Worm (Caenorhabditis elegans): ENCODE measurements around the gene ergi-3.

ergi-3 gene

ce11 chrX:15607498-15608019 lies 9.0 kb downstream of the ergi-3 start, which contains the start of gene nipi-3 (continued):
- TF ChIP-seq mef-2 (tag; optimal IDR thresholded peaks at IDR 0.05) (peak; percentile 62), F16B12.6 (tag; optimal IDR thresholded peaks at IDR 0.05) (peak; percentile 22), snpc-4 (tag; optimal IDR thresholded peaks at IDR 0.05) (peak; percentile 85), egl-13 (tag; optimal IDR thresholded peaks at IDR 0.05) (peak; percentile 80), elt-3 (tag; optimal IDR thresholded peaks at IDR 0.05) (peak in 5 of 6 experiments; percentile 39 to 98 (median 86))

- TF ChIP-seq zip-4 (GFP tag; optimal IDR thresholded peaks at IDR 0.05) = no peak
- no peak for TF ChIP-seq ceh-63 (GFP tag; optimal IDR thresholded peaks at IDR 0.05)
- peak; percentile 63 to 90 for TF ChIP-seq mdl-1 (tag; optimal IDR thresholded peaks at IDR 0.05)
- TF ChIP-seq ztf-4 (tag; optimal IDR thresholded peaks at IDR 0.05) = peak; percentile 77
- peak; percentile 38 for TF ChIP-seq snpc-4 (tag; optimal IDR thresholded peaks at IDR 0.05)
- peak; percentile 53 for TF ChIP-seq isw-1 (GFP tag; IDR thresholded peaks at IDR 0.05)
- TF ChIP-seq fkh-8 (tag; optimal IDR thresholded peaks at IDR 0.05) = peak; percentile 95
- peak; percentile 10 to 39 (median 37) for TF ChIP-seq dpl-1 (GFP tag; optimal IDR thresholded peaks at IDR 0.05)
- peak; percentile 56 for TF ChIP-seq skn-1 (tag; optimal IDR thresholded peaks at IDR 0.05)
- peak; percentile 55; the same call in 1 of the 2 replicates for TF ChIP-seq grh-1 (GFP tag; IDR thresholded peaks at IDR 0.05)
- TF ChIP-seq lin-39 (tag; optimal IDR thresholded peaks at IDR 0.05) = no peak
- TF ChIP-seq nhr-76 (tag; optimal IDR thresholded peaks at IDR 0.05) = no peak
- no peak for TF ChIP-seq F16B12.6 (tag; optimal IDR thresholded peaks at IDR 0.05)
- peak; percentile 51 for TF ChIP-seq rnt-1 (tag; optimal IDR thresholded peaks at IDR 0.05)
- TF ChIP-seq unc-98 (GFP tag; IDR thresholded peaks at IDR 0.05) = no peak
- TF ChIP-seq nhr-19 (GFP tag; conservative IDR thresholded peaks at IDR 0.05) = peak; percentile 65
- peak; percentile 88 for TF ChIP-seq nhr-71 (tag; optimal IDR thresholded peaks at IDR 0.05)
- no peak for TF ChIP-seq efl-3 (GFP tag; optimal IDR thresholded peaks at IDR 0.05)
- TF ChIP-seq C16A3.4 (tag; optimal IDR thresholded peaks at IDR 0.05) = peak; percentile 68
- TF ChIP-seq pax-3 (tag; optimal IDR thresholded peaks at IDR 0.05) = no peak
- no peak for TF ChIP-seq sptf-1 (tag; optimal IDR thresholded peaks at IDR 0.05)
- TF ChIP-seq mab-9 (GFP tag; IDR thresholded peaks at IDR 0.05) = no peak
- TF ChIP-seq lin-13 (GFP tag; optimal IDR thresholded peaks at IDR 0.05) = peak; percentile 75
- TF ChIP-seq ztf-11 (tag; optimal IDR thresholded peaks at IDR 0.05) = no peak
- no peak for TF ChIP-seq nhr-90 (tag; optimal IDR thresholded peaks at IDR 0.05; ENCODE audit: poor library complexity)
- peak; percentile 27 for TF ChIP-seq ceh-8 (GFP tag; optimal IDR thresholded peaks at IDR 0.05)
- TF ChIP-seq lsy-2 (tag; optimal IDR thresholded peaks at IDR 0.05) = peak; percentile 55 to 79
- TF ChIP-seq Y116A8C.19 (tag; optimal IDR thresholded peaks at IDR 0.05; ENCODE audit: borderline replicate concordance) = no peak
- TF ChIP-seq nhr-12 (tag; optimal IDR thresholded peaks at IDR 0.05) = no peak
- TF ChIP-seq hpl-2 (GFP tag; optimal IDR thresholded peaks at IDR 0.05) = no peak
- peak; percentile 67 for TF ChIP-seq snu-23 (GFP tag; optimal IDR thresholded peaks at IDR 0.05)
- peak; percentile 81 for TF ChIP-seq fkh-10 (GFP tag; optimal IDR thresholded peaks at IDR 0.05)
- peak; percentile 80 for TF ChIP-seq tbx-2 (tag; optimal IDR thresholded peaks at IDR 0.05)
- TF ChIP-seq egl-13 (tag; optimal IDR thresholded peaks at IDR 0.05) = peak; percentile 74
- TF ChIP-seq lin-14 (GFP tag; optimal IDR thresholded peaks at IDR 0.05) = peak; percentile 96
- TF ChIP-seq ceh-88 (GFP tag; IDR thresholded peaks at IDR 0.05) = no peak
- TF ChIP-seq fkh-4 (tag; optimal IDR thresholded peaks at IDR 0.05; ENCODE audit: borderline replicate concordance) = no peak
- TF ChIP-seq elt-3 (tag; optimal IDR thresholded peaks at IDR 0.05) = no peak
- no peak for TF ChIP-seq zag-1 (tag; optimal IDR thresholded peaks at IDR 0.05)
- TF ChIP-seq efl-1 (optimal IDR thresholded peaks at IDR 0.05) = peak; percentile 31 to 49
- TF ChIP-seq efl-1 (GFP tag; optimal IDR thresholded peaks at IDR 0.05 in 1 of 2) = peak in 1 of 2 experiments; percentile 96
- TF ChIP-seq egl-27 (tag; optimal IDR thresholded peaks at IDR 0.05) = no peak
- peak; percentile 60 for TF ChIP-seq xbp-1 (tag; optimal IDR thresholded peaks at IDR 0.05)
- no peak for TF ChIP-seq C04F5.9 (tag; optimal IDR thresholded peaks at IDR 0.05)
- TF ChIP-seq nhr-85 (tag) = no peak
- TF ChIP-seq sup-37 (GFP tag; optimal IDR thresholded peaks at IDR 0.05) = no peak
- no peak for TF ChIP-seq aly-2 (tag; optimal IDR thresholded peaks at IDR 0.05)
These were observed 9.8 kb downstream of the ergi-3 start, which contains the start of gene rab-14 for ce11 chrX:15606585-15607276. Gene rab-14 (minus strand): TSS chrX:15606635.
